Worm (Caenorhabditis elegans) whole organism, L4 larva: ENCODE results near the gene dot-1.3.

Experiments
- arid-1 ChIP-seq: fragments of 200-800 bp; sonication (Bioruptor generic); conservative IDR thresholded peaks from 2 replicates; pipeline ENCODE4 v1.3.6; 2022; ENCODE audit warnings: missing genetic modification reagents, missing genetic modification characterization, missing compliant biosample characterization
- ceh-20 ChIP-seq: fragments of 200-800 bp; sonication (Bioruptor generic); IDR thresholded peaks from 2 replicates; pipeline ENCODE4 v1.3.6; 2022; ENCODE audit warnings: missing genetic modification reagents, missing genetic modification characterization, missing compliant biosample characterization
- egl-27 ChIP-seq: sonication (generic microtip); optimal IDR thresholded peaks from 3 replicates; lab custom pipeline; 2017; ENCODE audit warnings: missing biosample characterization, missing genetic modification reagents, missing genetic modification characterization
- lsy-2 ChIP-seq, 2 experiments: fragments of 150-350 bp in 1 of 2; sonication (generic microtip) in 1 of 2; optimal IDR thresholded peaks; 2 replicates each; lab custom pipeline; 2014 to 2017; ENCODE audit warnings: missing biosample characterization in 2 of 2, missing genetic modification characterization in 2 of 2
- nhr-111 ChIP-seq: fragments of 200-800 bp; sonication (Bioruptor generic); optimal IDR thresholded peaks from 2 replicates; lab custom pipeline; 2018; ENCODE audit warnings: mild to moderate bottlenecking, missing genetic modification characterization, missing compliant biosample characterization
- nhr-25 ChIP-seq: sonication (generic microtip); optimal IDR thresholded peaks from 2 replicates; lab custom pipeline; 2017; ENCODE audit warnings: missing genetic modification characterization, mild to moderate bottlenecking, missing compliant biosample characterization, antibody characterized with exemption, moderate library complexity, borderline replicate concordance; ENCODE audit not compliant: insufficient read depth
- pha-4 ChIP-seq, 2 experiments: fragments of 150-350 bp in 1 of 2; fragments of 200-800 bp in 1 of 2; sonication (Bioruptor generic) in 1 of 2; IDR thresholded peaks in 1 of 2; optimal IDR thresholded peaks in 1 of 2; 2 replicates each; pipeline versions ENCODE4 v1.3.6 to Lab custom; 2014 to 2022; ENCODE audit warnings: missing genetic modification characterization in 2 of 2, missing genetic modification reagents in 2 of 2, missing biosample characterization in 1 of 2, missing compliant biosample characterization in 1 of 2
- skn-1 ChIP-seq: fragments of 150-350 bp; optimal IDR thresholded peaks from 2 replicates; lab custom pipeline; 2014; ENCODE audit warnings: missing biosample characterization, missing genetic modification characterization
- snpc-4 ChIP-seq: fragments of 150-350 bp; optimal IDR thresholded peaks from 2 replicates; lab custom pipeline; 2014; ENCODE audit warnings: missing biosample characterization, missing genetic modification characterization
- unc-130 ChIP-seq: sonication (generic microtip); optimal IDR thresholded peaks from 2 replicates; lab custom pipeline; 2016; ENCODE audit warnings: missing genetic modification reagents, missing genetic modification characterization, missing compliant biosample characterization

DNA sequence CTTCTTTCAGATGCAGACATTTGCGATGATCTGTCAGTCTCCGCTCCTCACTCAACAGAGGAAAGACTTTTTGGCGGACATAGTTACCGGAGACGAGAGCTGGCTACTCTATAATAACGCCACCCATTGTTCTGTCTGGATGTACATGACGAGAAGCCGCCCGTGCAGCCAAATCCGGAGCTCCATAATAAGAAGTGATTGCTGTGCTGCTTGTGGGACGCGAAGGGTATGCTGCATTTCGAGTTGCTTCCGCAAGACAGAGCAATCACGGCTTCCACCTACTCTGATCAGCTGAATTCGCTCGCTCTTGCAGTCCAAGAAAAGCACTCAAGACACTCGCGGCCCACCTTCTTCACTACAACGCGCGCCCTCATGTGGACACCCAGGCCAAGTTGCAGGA lies 11.1 kb upstream of the dot-1.3 start:
- TF ChIP-seq nhr-25 (tag; lab: Kevin White, UChicago): no peak
- no peak for TF ChIP-seq snpc-4
- TF ChIP-seq pha-4 (GFP tag; IDR thresholded peaks at IDR 0.05; lab: Robert Waterston, UW): no peak
- no peak for TF ChIP-seq pha-4 (tag; optimal IDR thresholded peaks at IDR 0.05; lab: Kevin White, UChicago)
- no peak for TF ChIP-seq egl-27 (tag; lab: Kevin White, UChicago)
- no peak for TF ChIP-seq lsy-2 (tag; optimal IDR thresholded peaks at IDR 0.05; lab: Kevin White, UChicago)
- TF ChIP-seq ceh-20: no peak
- no peak for TF ChIP-seq arid-1
- no peak for TF ChIP-seq unc-130
- no peak for TF ChIP-seq skn-1 (tag; lab: Kevin White, UChicago)
- TF ChIP-seq nhr-111 (GFP tag; lab: Kevin White, UChicago): no peak
